Fruit fly (Drosophila melanogaster) whole organism, embryonic: Measurements from ENCODE around the gene haf.

Source experiments
- BEAF-32 ChIP-seq: fragments of 200-800 bp; sonication (Bioruptor generic); optimal IDR thresholded peaks from 3 replicates; lab custom pipeline; 2017; ENCODE audit warnings: missing biosample characterization, missing genetic modification characterization, mild to moderate bottlenecking, moderate library complexity, missing genetic modification reagents
- Bteb2 ChIP-seq: fragments of 200-800 bp; sonication (Bioruptor generic); optimal IDR thresholded peaks from 2 replicates; lab custom pipeline; 2016; ENCODE audit warnings: missing biosample characterization, missing genetic modification characterization
- CG10267 ChIP-seq: fragments of 200-800 bp; sonication (Bioruptor generic); optimal IDR thresholded peaks from 2 replicates; lab custom pipeline; 2018; ENCODE audit warnings: missing biosample characterization, mild to moderate bottlenecking, missing genetic modification characterization, moderate library complexity
- CG11695 ChIP-seq: fragments of 200-800 bp; sonication (Bioruptor generic); IDR thresholded peaks from 3 replicates; pipeline ENCODE4 v1.3.6; 2022; ENCODE audit warnings: missing biosample characterization, missing genetic modification characterization
- CG18619 ChIP-seq: fragments of 200-800 bp; sonication (Bioruptor generic); optimal IDR thresholded peaks from 3 replicates; lab custom pipeline; 2017; ENCODE audit warnings: missing biosample characterization, mild to moderate bottlenecking, missing genetic modification characterization
- CG2120 ChIP-seq: fragments of 200-800 bp; sonication (Bioruptor generic); optimal IDR thresholded peaks from 3 replicates; lab custom pipeline; 2016; ENCODE audit warnings: missing biosample characterization, missing genetic modification characterization
- CG2712 ChIP-seq: fragments of 200-800 bp; optimal IDR thresholded peaks from 3 replicates; lab custom pipeline; 2019; ENCODE audit warnings: missing biosample characterization, mild to moderate bottlenecking, missing genetic modification characterization, moderate library complexity
- CG2875 ChIP-seq: fragments of 200-800 bp; sonication (Bioruptor generic); optimal IDR thresholded peaks from 2 replicates; lab custom pipeline; 2017; ENCODE audit warnings: missing biosample characterization, mild to moderate bottlenecking, missing genetic modification characterization, missing genetic modification reagents
- CG33213 ChIP-seq: fragments of 200-800 bp; sonication (Bioruptor generic); optimal IDR thresholded peaks from 3 replicates; lab custom pipeline; 2016; ENCODE audit warnings: missing biosample characterization, missing genetic modification characterization
- CG4404 ChIP-seq: fragments of 200-800 bp; sonication (Bioruptor generic); IDR thresholded peaks from 2 replicates; pipeline ENCODE4 v1.3.6; 2022; ENCODE audit warnings: missing biosample characterization, missing genetic modification characterization
- CG4424 ChIP-seq: fragments of 200-800 bp; sonication (Bioruptor generic); optimal IDR thresholded peaks from 3 replicates; lab custom pipeline; 2016; ENCODE audit warnings: missing biosample characterization, missing genetic modification characterization
- CG6272 ChIP-seq: fragments of 200-800 bp; sonication (Bioruptor generic); IDR thresholded peaks from 2 replicates; pipeline ENCODE4 v1.3.6; 2022; ENCODE audit warnings: missing biosample characterization, missing genetic modification characterization
- CG7987 ChIP-seq: fragments of 200-800 bp; sonication (Bioruptor generic); optimal IDR thresholded peaks from 2 replicates; lab custom pipeline; 2018; ENCODE audit warnings: missing biosample characterization, mild to moderate bottlenecking, missing genetic modification characterization, moderate library complexity
- CG8290 ChIP-seq, 3 experiments: fragments of 200-800 bp; sonication (Bioruptor generic); optimal IDR thresholded peaks; 2 replicates each; lab custom pipeline; 2016 to 2019; ENCODE audit warnings: missing biosample characterization in 3 of 3, missing genetic modification characterization in 3 of 3, mild to moderate bottlenecking in 2 of 3, moderate library complexity in 1 of 3
- Camta ChIP-seq: fragments of 200-800 bp; sonication (Bioruptor generic); optimal IDR thresholded peaks from 2 replicates; lab custom pipeline; 2016; ENCODE audit warnings: missing biosample characterization, missing genetic modification characterization
- Chrac-16 ChIP-seq: fragments of 200-800 bp; sonication (Bioruptor generic); optimal IDR thresholded peaks from 3 replicates; lab custom pipeline; 2016; ENCODE audit warnings: missing biosample characterization, missing genetic modification characterization
- Dad ChIP-seq: fragments of 200-800 bp; sonication (Bioruptor generic); optimal IDR thresholded peaks from 3 replicates; lab custom pipeline; 2016; ENCODE audit warnings: missing biosample characterization, missing genetic modification characterization
- Dbx ChIP-seq: fragments of 200-800 bp; sonication (Bioruptor generic); IDR thresholded peaks from 3 replicates; pipeline ENCODE4 v1.3.6; 2022; ENCODE audit warnings: missing biosample characterization, missing genetic modification characterization
- Dfd ChIP-seq, 2 experiments: fragments of >200 bp; optimal IDR thresholded peaks; 2 replicates each; lab custom pipeline; 2017; ENCODE audit warnings: missing biosample characterization in 2 of 2, missing genetic modification characterization in 2 of 2
- H15 ChIP-seq: fragments of 200-800 bp; sonication (Bioruptor generic); IDR thresholded peaks from 3 replicates; pipeline ENCODE4 v1.3.6; 2022; ENCODE audit warnings: missing biosample characterization, missing genetic modification characterization
- Hmr ChIP-seq: fragments of 200-800 bp; sonication (Bioruptor generic); optimal IDR thresholded peaks from 3 replicates; lab custom pipeline; 2017; ENCODE audit warnings: mild to moderate bottlenecking, missing biosample characterization, missing genetic modification reagents, missing genetic modification characterization
- Lhr ChIP-seq: fragments of 200-800 bp; sonication (Bioruptor generic); optimal IDR thresholded peaks from 3 replicates; lab custom pipeline; 2017; ENCODE audit warnings: mild to moderate bottlenecking, missing biosample characterization, missing genetic modification reagents, missing genetic modification characterization
- Myb ChIP-seq: fragments of 200-800 bp; sonication (Bioruptor generic); optimal IDR thresholded peaks from 2 replicates; lab custom pipeline; 2016; ENCODE audit warnings: missing biosample characterization, missing genetic modification characterization
- Rx ChIP-seq: fragments of 200-800 bp; sonication (Bioruptor generic); IDR thresholded peaks from 2 replicates; pipeline ENCODE4 v1.3.6; 2022; ENCODE audit warnings: missing biosample characterization, missing genetic modification characterization
- Side ChIP-seq: fragments of 200-800 bp; sonication (Bioruptor generic); optimal IDR thresholded peaks from 2 replicates; lab custom pipeline; 2016; ENCODE audit warnings: missing biosample characterization, missing genetic modification characterization
- Sin3A ChIP-seq: fragments of >200 bp; optimal IDR thresholded peaks from 2 replicates; lab custom pipeline; 2018
- Six4 ChIP-seq: fragments of 200-800 bp; sonication (Bioruptor generic); optimal IDR thresholded peaks from 2 replicates; lab custom pipeline; 2016; ENCODE audit warnings: missing biosample characterization, missing genetic modification characterization
- Taf1 ChIP-seq: fragments of 200-800 bp; sonication (Bioruptor generic); IDR thresholded peaks from 2 replicates; pipeline ENCODE4 v1.3.6; 2022; ENCODE audit warnings: missing biosample characterization, missing genetic modification characterization
- al ChIP-seq: fragments of 200-800 bp; sonication (Bioruptor generic); IDR thresholded peaks from 2 replicates; pipeline ENCODE4 v1.3.6; 2022; ENCODE audit warnings: missing biosample characterization, missing genetic modification characterization
- btn ChIP-seq: fragments of 200-800 bp; sonication (Bioruptor generic); optimal IDR thresholded peaks from 2 replicates; lab custom pipeline; 2016; ENCODE audit warnings: missing biosample characterization, missing genetic modification characterization
- corto ChIP-seq: fragments of 200-800 bp; sonication (Bioruptor generic); optimal IDR thresholded peaks from 2 replicates; lab custom pipeline; 2016; ENCODE audit warnings: missing biosample characterization, mild to moderate bottlenecking, missing genetic modification characterization, moderate library complexity
- cwo ChIP-seq: fragments of 200-800 bp; sonication (Bioruptor generic); optimal IDR thresholded peaks from 3 replicates; lab custom pipeline; 2017; ENCODE audit warnings: missing biosample characterization, missing genetic modification characterization, mild to moderate bottlenecking, moderate library complexity, missing genetic modification reagents
- gce ChIP-seq: fragments of 200-800 bp; sonication (Bioruptor generic); IDR thresholded peaks from 3 replicates; pipeline ENCODE4 v1.3.6; 2022; ENCODE audit warnings: missing biosample characterization, missing genetic modification characterization
- gro ChIP-seq: fragments of 200-800 bp; sonication (Bioruptor generic); optimal IDR thresholded peaks from 2 replicates; lab custom pipeline; 2016; ENCODE audit warnings: missing biosample characterization, missing genetic modification characterization
- hb ChIP-seq: fragments of 200-800 bp; sonication (Bioruptor generic); IDR thresholded peaks from 3 replicates; pipeline ENCODE4 v1.3.6; 2022; ENCODE audit warnings: missing biosample characterization, missing genetic modification characterization; ENCODE audit not compliant: partially characterized antibody
- kah ChIP-seq: fragments of 200-800 bp; sonication (Bioruptor generic); optimal IDR thresholded peaks from 2 replicates; lab custom pipeline; 2018; ENCODE audit warnings: missing biosample characterization, mild to moderate bottlenecking, missing genetic modification characterization
- lmd ChIP-seq: fragments of 200-800 bp; sonication (Bioruptor generic); IDR thresholded peaks from 2 replicates; pipeline ENCODE4 v1.3.6; 2022; ENCODE audit warnings: missing biosample characterization, missing genetic modification characterization
- lov ChIP-seq, 2 experiments: fragments of 200-800 bp in 1 of 2; fragments of >200 bp in 1 of 2; sonication (Bioruptor generic) in 1 of 2; IDR thresholded peaks in 1 of 2; optimal IDR thresholded peaks in 1 of 2; 2 replicates in 1 of 2; 3 replicates in 1 of 2; pipeline versions ENCODE4 v1.3.6 to Lab custom; 2017 to 2022; ENCODE audit warnings: missing biosample characterization in 1 of 2, missing genetic modification characterization in 1 of 2
- luna ChIP-seq: fragments of 200-800 bp; sonication (Bioruptor generic); optimal IDR thresholded peaks from 2 replicates; lab custom pipeline; 2016; ENCODE audit warnings: missing biosample characterization, missing genetic modification characterization
- nerfin-2 ChIP-seq: fragments of 200-800 bp; sonication (Bioruptor generic); IDR thresholded peaks from 2 replicates; pipeline ENCODE4 v1.3.6; 2022; ENCODE audit warnings: missing biosample characterization, missing genetic modification characterization; ENCODE audit not compliant: partially characterized antibody
- odd ChIP-seq: fragments of 200-800 bp; sonication (Bioruptor generic); optimal IDR thresholded peaks from 2 replicates; lab custom pipeline; 2017; ENCODE audit warnings: missing biosample characterization, mild to moderate bottlenecking, missing genetic modification characterization
- otp ChIP-seq: fragments of 200-800 bp; sonication (Bioruptor generic); IDR thresholded peaks from 3 replicates; pipeline ENCODE4, ENCODE4 v1.3.6; 2022; ENCODE audit warnings: missing biosample characterization, missing genetic modification characterization
- p53 ChIP-seq: fragments of 200-800 bp; sonication (Bioruptor generic); optimal IDR thresholded peaks from 2 replicates; lab custom pipeline; 2016; ENCODE audit warnings: missing biosample characterization, missing genetic modification characterization
- pum ChIP-seq: fragments of 200-800 bp; sonication (Bioruptor generic); optimal IDR thresholded peaks from 2 replicates; lab custom pipeline; 2016; ENCODE audit warnings: missing biosample characterization, missing genetic modification characterization
- sd ChIP-seq: fragments of 200-800 bp; sonication (Bioruptor generic); optimal IDR thresholded peaks from 3 replicates; lab custom pipeline; 2018; ENCODE audit warnings: missing biosample characterization, mild to moderate bottlenecking, missing genetic modification characterization, moderate library complexity
- sima ChIP-seq: fragments of 200-800 bp; sonication (Bioruptor generic); optimal IDR thresholded peaks from 2 replicates; lab custom pipeline; 2016; ENCODE audit warnings: missing biosample characterization, missing genetic modification characterization
- tio ChIP-seq: fragments of 200-800 bp; sonication (Bioruptor generic); optimal IDR thresholded peaks from 2 replicates; lab custom pipeline; 2017; ENCODE audit warnings: missing biosample characterization, missing genetic modification characterization, inconsistent platforms
- twi ChIP-seq: fragments of 200-800 bp; optimal IDR thresholded peaks from 2 replicates; lab custom pipeline; 2019; ENCODE audit warnings: missing biosample characterization, mild to moderate bottlenecking, missing genetic modification characterization, moderate library complexity
- unc-4 ChIP-seq: fragments of 200-800 bp; sonication (Bioruptor generic); IDR thresholded peaks from 2 replicates; pipeline ENCODE4 v1.3.6; 2022; ENCODE audit warnings: missing biosample characterization, missing genetic modification characterization; ENCODE audit not compliant: partially characterized antibody
- vvl ChIP-seq: fragments of 200-800 bp; sonication (Bioruptor generic); IDR thresholded peaks from 2 replicates; pipeline ENCODE4 v1.3.6; 2022; ENCODE audit warnings: missing biosample characterization, missing genetic modification characterization

Gene haf

dm6 chr2L:1579254-1579653, 24.3 kb downstream of the haf start (continued):
- TF ChIP-seq luna (GFP tag; lab: Kevin White, UChicago) (peak; percentile 38), Sin3A (lab: Kevin White, UChicago) (no peak), Dad (GFP tag; lab: Kevin White, UChicago) (peak; percentile 50), Chrac-16 (GFP tag; lab: Kevin White, UChicago) (peak; percentile 58), otp (0 out of 3 replicates have a peak, but pooled peaks have one; percentile 42), sima (GFP tag; lab: Kevin White, UChicago) (no peak), CG18619 (GFP tag; lab: Kevin White, UChicago) (peak; percentile 58), CG7987 (peak; percentile 32), odd (GFP tag; lab: Kevin White, UChicago) (peak; percentile 50), BEAF-32 (no peak), btn (GFP tag; lab: Kevin White, UChicago) (peak; percentile 16), H15 (peak; percentile 57; the same call in 1 of the 3 replicates), tio (peak; percentile 43), Taf1 (GFP tag; lab: Robert Waterston, UW) (peak; percentile 26; the same call in 1 of the 2 replicates), CG10267 (tag; lab: Kevin White, UChicago) (peak; percentile 47), kah (GFP tag; lab: Kevin White, UChicago) (peak; percentile 18), al (peak; percentile 79), Six4 (GFP tag; lab: Kevin White, UChicago) (peak; percentile 17), Dbx (GFP tag; lab: Robert Waterston, UW) (peak; percentile 84), Bteb2 (GFP tag; lab: Kevin White, UChicago) (peak; percentile 51), hb (GFP tag; lab: Robert Waterston, UW) (no peak), nerfin-2 (no peak), CG11695 (GFP tag; lab: Robert Waterston, UW) (peak; percentile 95), corto (no peak), Camta (GFP tag; lab: Kevin White, UChicago) (peak; percentile 48), unc-4 (no peak), Hmr (peak; percentile 72), gro (GFP tag; lab: Kevin White, UChicago) (peak; percentile 84), Dfd (GFP tag; optimal IDR thresholded peaks at IDR 0.05; lab: Kevin White, UChicago) (no peak), pum (peak; percentile 44), CG6272 (GFP tag; lab: Robert Waterston, UW) (peak; percentile 41; the same call in 1 of the 2 replicates), CG4424 (GFP tag; lab: Kevin White, UChicago) (peak; percentile 49), CG2120 (peak; percentile 87), CG8290 (GFP tag; optimal IDR thresholded peaks at IDR 0.05; lab: Kevin White, UChicago) (peak; percentile 2), CG8290 (tag; optimal IDR thresholded peaks at IDR 0.05; lab: Kevin White, UChicago) (peak in 1 of 2 experiments; percentile 95), twi (tag; lab: Kevin White, UChicago) (no peak), gce (GFP tag; lab: Robert Waterston, UW) (peak; percentile 62; the same call in 1 of the 3 replicates), Myb (peak; percentile 35), CG2875 (GFP tag; lab: Kevin White, UChicago) (no peak), cwo (GFP tag; lab: Kevin White, UChicago) (peak; percentile 81), lov (optimal IDR thresholded peaks at IDR 0.05; lab: Kevin White, UChicago) (no peak), lov (GFP tag; IDR thresholded peaks at IDR 0.05; lab: Robert Waterston, UW) (no peak), CG33213 (GFP tag; lab: Kevin White, UChicago) (peak; percentile 26), CG2712 (tag; lab: Kevin White, UChicago) (no peak), lmd (GFP tag; lab: Robert Waterston, UW) (peak; percentile 73), Lhr (no peak), Side (peak; percentile 63), p53 (GFP tag; lab: Kevin White, UChicago) (peak; percentile 21), Rx (peak; percentile 23; the same call in 1 of the 2 replicates), vvl (GFP tag; lab: Robert Waterston, UW) (peak; percentile 70), CG4404 (GFP tag; lab: Robert Waterston, UW) (peak; percentile 57), sd (no peak)
